Worm (Caenorhabditis elegans) whole organism, L3 larva: Measurements from ENCODE around the gene F44G3.7.
A peak's percentile ranks its signal among the peaks of the same experiment; 100 is the strongest.

Source experiments
- R02D3.7 ChIP-seq: fragments of 150-350 bp; optimal IDR thresholded peaks from 2 replicates; lab custom pipeline; 2014; ENCODE audit warnings: missing biosample characterization, missing genetic modification characterization
- ZK546.5 ChIP-seq: sonication (generic microtip); optimal IDR thresholded peaks from 2 replicates; lab custom pipeline; 2017; ENCODE audit warnings: missing biosample characterization, missing genetic modification characterization
- ama-1 ChIP-seq: fragments of 150-350 bp; optimal IDR thresholded peaks from 2 replicates; lab custom pipeline; 2018
- ceh-28 ChIP-seq: fragments of 150-350 bp; optimal IDR thresholded peaks from 2 replicates; lab custom pipeline; 2014; ENCODE audit warnings: missing biosample characterization, missing genetic modification reagents, missing genetic modification characterization
- ceh-82 ChIP-seq: fragments of 150-350 bp; optimal IDR thresholded peaks from 2 replicates; lab custom pipeline; 2014; ENCODE audit warnings: missing biosample characterization, missing genetic modification characterization
- ceh-9 ChIP-seq: sonication (generic microtip); optimal IDR thresholded peaks from 2 replicates; lab custom pipeline; 2018; ENCODE audit warnings: missing biosample characterization, missing genetic modification characterization
- egl-27 ChIP-seq: sonication (generic microtip); optimal IDR thresholded peaks from 4 replicates; lab custom pipeline; 2017; ENCODE audit warnings: missing biosample characterization, missing genetic modification reagents, missing genetic modification characterization
- elt-2 ChIP-seq: sonication (generic microtip); optimal IDR thresholded peaks from 2 replicates; lab custom pipeline; 2016; ENCODE audit warnings: missing genetic modification reagents, mild to moderate bottlenecking, missing genetic modification characterization, missing compliant biosample characterization
- eor-1 ChIP-seq, 2 experiments: fragments of 150-350 bp; optimal IDR thresholded peaks; 2 replicates each; lab custom pipeline; 2014 to 2018; ENCODE audit warnings: missing biosample characterization in 2 of 2, missing genetic modification characterization in 2 of 2
- fkh-10 ChIP-seq: sonication (generic microtip); optimal IDR thresholded peaks from 2 replicates; lab custom pipeline; 2017; ENCODE audit warnings: missing biosample characterization, missing genetic modification reagents, missing genetic modification characterization
- hmg-11 ChIP-seq: sonication (generic microtip); optimal IDR thresholded peaks from 2 replicates; lab custom pipeline; 2016; ENCODE audit warnings: missing genetic modification characterization, missing compliant biosample characterization
- jun-1 ChIP-seq: fragments of 150-350 bp; optimal IDR thresholded peaks from 2 replicates; lab custom pipeline; 2014; ENCODE audit warnings: missing biosample characterization, missing genetic modification reagents, missing genetic modification characterization
- lin-15B ChIP-seq: fragments of 150-350 bp; optimal IDR thresholded peaks from 2 replicates; lab custom pipeline; 2014; ENCODE audit warnings: missing biosample characterization, missing genetic modification characterization
- nfya-1 ChIP-seq: sonication (generic microtip); optimal IDR thresholded peaks from 2 replicates; lab custom pipeline; 2017; ENCODE audit warnings: missing genetic modification characterization, mild to moderate bottlenecking, missing compliant biosample characterization, antibody characterized with exemption, moderate library complexity; ENCODE audit not compliant: insufficient read depth
- nhr-11 ChIP-seq: fragments of 150-350 bp; optimal IDR thresholded peaks from 2 replicates; lab custom pipeline; 2014; ENCODE audit warnings: missing biosample characterization, missing genetic modification characterization
- nhr-23 ChIP-seq: fragments of 150-350 bp; optimal IDR thresholded peaks from 2 replicates; lab custom pipeline; 2014; ENCODE audit warnings: missing biosample characterization, missing genetic modification reagents, missing genetic modification characterization
- nhr-237 ChIP-seq: fragments of 150-350 bp; optimal IDR thresholded peaks from 2 replicates; lab custom pipeline; 2014; ENCODE audit warnings: missing biosample characterization, missing genetic modification characterization
- nhr-25 ChIP-seq: sonication (generic microtip); optimal IDR thresholded peaks from 2 replicates; lab custom pipeline; 2017; ENCODE audit warnings: missing biosample characterization, missing genetic modification characterization
- nhr-28 ChIP-seq: fragments of 150-350 bp; optimal IDR thresholded peaks from 2 replicates; lab custom pipeline; 2014; ENCODE audit warnings: missing biosample characterization, missing genetic modification characterization
- nhr-43 ChIP-seq: sonication (generic microtip); optimal IDR thresholded peaks from 2 replicates; lab custom pipeline; 2016; ENCODE audit warnings: mild to moderate bottlenecking, missing genetic modification characterization, missing compliant biosample characterization; ENCODE audit not compliant: poor library complexity, severe bottlenecking
- nhr-67 ChIP-seq: fragments of 150-350 bp; optimal IDR thresholded peaks from 2 replicates; lab custom pipeline; 2014; ENCODE audit warnings: missing biosample characterization, missing genetic modification characterization
- nhr-76 ChIP-seq: fragments of 150-350 bp; sonication (generic microtip); optimal IDR thresholded peaks from 5 replicates; lab custom pipeline; 2014; ENCODE audit warnings: missing biosample characterization, missing genetic modification characterization
- pha-4 ChIP-seq: fragments of 150-350 bp; optimal IDR thresholded peaks from 2 replicates; lab custom pipeline; 2014; ENCODE audit warnings: missing biosample characterization, missing genetic modification reagents, missing genetic modification characterization
- pqm-1 ChIP-seq: fragments of 150-350 bp; optimal IDR thresholded peaks from 2 replicates; lab custom pipeline; 2017; ENCODE audit warnings: missing biosample characterization, missing genetic modification characterization, inconsistent platforms
- sea-2 ChIP-seq: fragments of 150-350 bp; sonication (generic microtip); optimal IDR thresholded peaks from 4 replicates; lab custom pipeline; 2014; ENCODE audit warnings: missing biosample characterization, missing genetic modification reagents, missing genetic modification characterization
- skn-1 ChIP-seq: fragments of 150-350 bp; optimal IDR thresholded peaks from 2 replicates; lab custom pipeline; 2014; ENCODE audit warnings: missing biosample characterization, missing genetic modification characterization
- tbx-2 ChIP-seq: sonication (generic microtip); optimal IDR thresholded peaks from 2 replicates; lab custom pipeline; 2016; ENCODE audit warnings: mild to moderate bottlenecking, missing genetic modification characterization, missing compliant biosample characterization
- unc-39 ChIP-seq: sonication (generic microtip); optimal IDR thresholded peaks from 4 replicates; lab custom pipeline; 2017; ENCODE audit warnings: missing biosample characterization, missing genetic modification characterization
- ztf-11 ChIP-seq: fragments of 150-350 bp; optimal IDR thresholded peaks from 2 replicates; lab custom pipeline; 2014; ENCODE audit warnings: missing biosample characterization, missing genetic modification characterization

The F44G3.7 gene

DNA sequence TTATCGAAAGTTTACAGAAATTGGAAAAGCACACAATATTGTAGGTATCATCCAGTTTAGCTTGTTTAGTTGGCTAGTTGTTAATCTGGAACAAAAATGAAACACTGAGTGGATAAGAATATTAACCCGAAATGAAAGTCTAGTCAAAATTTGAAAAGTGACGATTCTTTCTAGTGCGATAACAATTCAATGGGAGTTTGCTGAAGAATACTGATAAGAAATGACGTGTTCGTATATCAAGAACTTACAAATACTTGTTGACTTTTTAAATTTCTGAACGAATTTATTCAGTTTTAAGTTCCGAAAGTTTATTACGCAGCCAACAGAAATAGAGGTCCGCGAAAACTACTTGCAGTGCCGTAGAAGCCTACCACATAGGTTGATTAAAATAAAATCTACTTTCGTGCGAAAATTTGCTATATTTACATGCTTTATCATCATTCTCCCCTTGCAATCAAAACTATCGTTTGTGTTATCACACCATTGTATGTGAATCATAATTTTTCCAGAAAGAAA, 6.2 kb upstream of the F44G3.7 start, which contains the start of gene fbxa-88:
TSS of gene fbxa-88 (minus strand) at position 51 of the 516 bp plus-strand sequence.
- TF ChIP-seq fkh-10 (GFP tag; lab: Kevin White, UChicago), result no peak
- TF ChIP-seq elt-2 (tag; lab: Kevin White, UChicago), result peak; percentile 80
- peak; percentile 58 for TF ChIP-seq pqm-1 (tag; lab: Kevin White, UChicago)
- TF ChIP-seq skn-1 (tag; lab: Kevin White, UChicago), result peak; percentile 15

DNA sequence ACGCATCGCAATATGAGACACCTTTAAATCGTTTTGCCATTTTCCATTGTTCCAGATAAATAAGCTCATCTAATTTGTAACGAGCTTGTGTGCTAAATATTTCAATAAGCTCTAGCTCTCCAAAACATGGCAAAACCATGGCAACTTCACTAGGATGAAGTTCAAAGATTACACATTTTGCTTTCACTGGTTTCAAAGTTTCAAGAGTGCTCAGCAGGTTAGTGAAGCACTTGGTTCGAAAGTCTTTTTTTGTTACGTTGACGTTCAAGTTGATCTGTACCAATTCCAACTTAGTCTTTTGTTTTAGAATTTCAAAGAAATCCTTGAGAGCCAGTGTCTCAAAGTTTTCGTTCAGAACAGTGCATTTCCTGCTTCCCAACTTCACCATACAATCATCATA, 5.4 kb upstream of the F44G3.7 start, which contains the start of gene fbxa-18:
TSS of gene fbxa-18 (plus strand) at position 301 of the 400 bp plus-strand sequence.
- TF ChIP-seq sea-2 (GFP tag; lab: Kevin White, UChicago) (no peak), nhr-237 (no peak), pqm-1 (tag; lab: Kevin White, UChicago) (no peak), nhr-25 (tag; lab: Kevin White, UChicago) (no peak), nhr-11 (tag; lab: Kevin White, UChicago) (no peak), ceh-82 (tag; lab: Kevin White, UChicago) (no peak), ceh-28 (tag; lab: Kevin White, UChicago) (no peak), unc-39 (tag; lab: Kevin White, UChicago) (no peak)

DNA sequence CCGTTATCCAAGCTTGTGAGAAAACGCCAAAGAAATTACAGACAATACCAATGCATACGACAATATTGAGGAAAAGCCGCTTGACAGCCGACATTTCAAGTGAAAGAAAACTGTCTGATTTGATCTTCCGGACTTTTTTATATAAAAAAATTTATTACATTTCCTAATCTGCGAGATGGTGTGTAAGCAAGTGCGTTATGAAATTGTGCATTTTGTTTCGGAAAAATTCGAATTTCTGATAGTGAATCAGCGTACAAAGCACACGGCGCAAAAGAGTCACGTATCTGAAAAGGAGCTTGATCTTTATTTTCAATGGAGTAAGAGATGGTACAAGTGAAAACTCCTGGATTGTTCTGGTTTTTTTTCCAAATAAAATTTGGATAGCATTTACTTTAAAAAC, 4.1 kb upstream of the F44G3.7 start, which contains the start of gene clc-32:
TSS of gene clc-32 (minus strand) at position 101 of the 400 bp plus-strand sequence.
- no peak for TF ChIP-seq ztf-11 (tag; lab: Kevin White, UChicago)
- no peak for TF ChIP-seq eor-1 (tag; optimal IDR thresholded peaks at IDR 0.05; lab: Kevin White, UChicago)
- no peak for TF ChIP-seq jun-1
- no peak for TF ChIP-seq tbx-2
- TF ChIP-seq ama-1 (lab: Kevin White, UChicago), result no peak
- TF ChIP-seq ZK546.5 (tag; lab: Kevin White, UChicago), result no peak
- TF ChIP-seq lin-15B (tag; lab: Kevin White, UChicago), result no peak
- TF ChIP-seq ceh-82 (tag; lab: Kevin White, UChicago), result no peak
- no peak for TF ChIP-seq nhr-67
- TF ChIP-seq R02D3.7, result no peak
- no peak for TF ChIP-seq nfya-1 (tag; lab: Kevin White, UChicago)
- no peak for TF ChIP-seq fkh-10 (GFP tag; lab: Kevin White, UChicago)
- TF ChIP-seq hmg-11 (tag; lab: Kevin White, UChicago), result no peak
- no peak for TF ChIP-seq nhr-11 (tag; lab: Kevin White, UChicago)
- no peak for TF ChIP-seq ceh-9 (tag; lab: Kevin White, UChicago)
- no peak for TF ChIP-seq unc-39 (tag; lab: Kevin White, UChicago)
- TF ChIP-seq nhr-76 (tag; lab: Kevin White, UChicago), result no peak

DNA sequence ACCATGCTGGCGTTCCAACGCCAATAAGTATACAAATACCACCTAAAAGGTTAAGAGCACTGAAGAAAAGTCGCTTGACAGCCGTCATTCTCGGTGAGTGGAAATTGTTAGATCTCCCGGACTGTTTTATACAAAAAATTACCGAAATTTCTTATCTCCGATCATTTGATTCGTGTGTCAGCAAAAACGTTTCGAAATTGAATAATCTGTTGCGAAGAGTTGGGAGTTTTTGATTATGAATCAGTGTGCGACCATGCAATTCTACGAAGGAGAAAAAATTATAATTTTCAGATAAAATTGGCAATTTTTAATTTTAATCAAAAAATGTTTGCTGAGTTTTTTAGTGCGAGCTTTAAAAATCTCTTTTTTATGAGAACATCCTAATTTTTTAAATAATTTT, 2.6 kb upstream of the F44G3.7 start, which contains the start of gene clc-11:
TSS of gene clc-11 (minus strand) at position 101 of the 400 bp plus-strand sequence.
- TF ChIP-seq unc-39 (tag; lab: Kevin White, UChicago), result no peak
- TF ChIP-seq pqm-1 (tag; lab: Kevin White, UChicago), result no peak
- TF ChIP-seq sea-2 (GFP tag; lab: Kevin White, UChicago), result no peak
- TF ChIP-seq jun-1, result no peak
- no peak for TF ChIP-seq pha-4 (tag; lab: Kevin White, UChicago)
- no peak for TF ChIP-seq egl-27 (tag; lab: Kevin White, UChicago)
- no peak for TF ChIP-seq nhr-43 (tag; lab: Kevin White, UChicago)
- no peak for TF ChIP-seq nhr-23
- TF ChIP-seq ztf-11 (tag; lab: Kevin White, UChicago), result no peak

DNA sequence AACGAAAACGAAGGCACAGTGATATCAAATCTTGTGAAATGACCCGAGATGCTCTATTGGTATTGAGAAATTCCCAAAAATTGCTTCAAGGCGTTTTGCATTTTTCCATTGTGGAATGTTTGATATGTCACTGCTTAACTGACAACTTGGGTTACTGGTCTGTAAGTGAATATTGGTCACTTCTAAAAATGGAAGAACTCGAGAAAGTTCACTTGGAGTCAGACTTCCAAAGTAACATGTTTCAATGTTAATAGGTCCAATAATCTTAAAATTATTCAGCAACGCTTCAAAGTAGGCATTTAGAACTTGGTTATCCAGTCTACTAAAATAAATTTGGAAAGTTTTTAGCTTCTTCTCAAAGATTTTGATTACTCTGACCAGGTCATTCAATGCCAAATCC, 4.2 kb downstream of the F44G3.7 start, which contains the start of gene fbxa-144:
TSS of gene fbxa-144 (minus strand) at position 101 of the 400 bp plus-strand sequence.
- TF ChIP-seq lin-15B (tag; lab: Kevin White, UChicago), result no peak
- no peak for TF ChIP-seq ceh-9 (tag; lab: Kevin White, UChicago)

DNA sequence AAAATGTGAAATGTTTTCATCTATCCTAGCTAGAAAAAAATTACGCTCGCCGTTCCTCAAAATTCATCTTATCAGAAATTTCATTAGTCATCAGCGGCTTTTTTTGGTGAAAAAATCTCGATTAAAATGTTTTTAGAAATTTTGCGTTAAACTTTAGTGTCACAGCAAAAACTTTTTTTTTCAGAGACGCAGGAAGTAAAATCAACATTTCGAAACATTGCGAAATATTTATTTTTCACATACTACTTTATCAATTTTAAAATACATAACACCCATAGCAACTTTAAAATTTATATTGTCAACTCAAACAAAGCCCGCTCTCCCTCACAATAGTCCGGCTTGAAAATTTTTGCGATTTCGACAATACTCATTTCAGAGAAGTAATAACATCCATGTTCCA, 4.7 kb downstream of the F44G3.7 start:
- TF ChIP-seq nhr-28 (tag; lab: Kevin White, UChicago) (no peak), nhr-23 (no peak), ama-1 (lab: Kevin White, UChicago) (no peak), nhr-237 (no peak), lin-15B (tag; lab: Kevin White, UChicago) (no peak), nfya-1 (tag; lab: Kevin White, UChicago) (no peak)
